Fruit fly (Drosophila melanogaster) whole organism, embryonic: ENCODE measurements around the gene Nthl1.

Source experiments
- Aef1 ChIP-seq: fragments of 200-800 bp; sonication (Bioruptor generic); IDR thresholded peaks from 3 replicates; pipeline ENCODE4 v1.3.6; 2022; ENCODE audit warnings: missing biosample characterization, missing genetic modification characterization
- CG10267 ChIP-seq: fragments of 200-800 bp; sonication (Bioruptor generic); optimal IDR thresholded peaks from 2 replicates; lab custom pipeline; 2018; ENCODE audit warnings: missing biosample characterization, mild to moderate bottlenecking, missing genetic modification characterization, moderate library complexity
- CG11456 ChIP-seq: fragments of 200-800 bp; sonication (Bioruptor generic); IDR thresholded peaks from 3 replicates; pipeline ENCODE4 v1.3.6; 2022; ENCODE audit warnings: missing biosample characterization, missing genetic modification characterization
- CG12071 ChIP-seq: fragments of 200-800 bp; sonication (Bioruptor generic); optimal IDR thresholded peaks from 3 replicates; lab custom pipeline; 2018; ENCODE audit warnings: missing biosample characterization, mild to moderate bottlenecking, missing genetic modification characterization
- CG1233 ChIP-seq: fragments of 200-800 bp; sonication (Bioruptor generic); optimal IDR thresholded peaks from 4 replicates; lab custom pipeline; 2018; ENCODE audit warnings: missing biosample characterization, mild to moderate bottlenecking, missing genetic modification characterization
- CG12769 ChIP-seq: fragments of 200-800 bp; sonication (Bioruptor generic); optimal IDR thresholded peaks from 2 replicates; lab custom pipeline; 2019; ENCODE audit warnings: missing biosample characterization, mild to moderate bottlenecking, missing genetic modification characterization, moderate library complexity
- CG12942 ChIP-seq: fragments of 200-800 bp; sonication (Bioruptor generic); optimal IDR thresholded peaks from 3 replicates; lab custom pipeline; 2016; ENCODE audit warnings: missing biosample characterization, missing genetic modification characterization
- CG13894 ChIP-seq: fragments of 200-800 bp; sonication (Bioruptor generic); optimal IDR thresholded peaks from 3 replicates; lab custom pipeline; 2018; ENCODE audit warnings: missing biosample characterization, mild to moderate bottlenecking, missing genetic modification characterization, moderate library complexity
- CG14050 ChIP-seq: fragments of 200-800 bp; sonication (Bioruptor generic); IDR thresholded peaks from 3 replicates; pipeline ENCODE4 v1.3.6; 2022; ENCODE audit warnings: missing biosample characterization, missing genetic modification characterization
- CG18619 ChIP-seq: fragments of 200-800 bp; sonication (Bioruptor generic); optimal IDR thresholded peaks from 3 replicates; lab custom pipeline; 2017; ENCODE audit warnings: missing biosample characterization, mild to moderate bottlenecking, missing genetic modification characterization
- CG2120 ChIP-seq: fragments of 200-800 bp; sonication (Bioruptor generic); optimal IDR thresholded peaks from 3 replicates; lab custom pipeline; 2016; ENCODE audit warnings: missing biosample characterization, missing genetic modification characterization
- CG2199 ChIP-seq: fragments of 200-800 bp; sonication (Bioruptor generic); IDR thresholded peaks from 3 replicates; pipeline ENCODE4 v1.3.6; 2022; ENCODE audit warnings: missing biosample characterization, missing genetic modification characterization
- CG31441 ChIP-seq: fragments of 200-800 bp; sonication (Bioruptor generic); IDR thresholded peaks from 2 replicates; pipeline ENCODE4 v1.3.6; 2022; ENCODE audit warnings: missing biosample characterization, missing genetic modification characterization
- CG34376 ChIP-seq: fragments of 200-800 bp; sonication (Bioruptor generic); optimal IDR thresholded peaks from 2 replicates; lab custom pipeline; 2018; ENCODE audit warnings: missing biosample characterization, mild to moderate bottlenecking, missing genetic modification characterization
- CG4617 ChIP-seq: fragments of 200-800 bp; sonication (Bioruptor generic); optimal IDR thresholded peaks from 3 replicates; lab custom pipeline; 2016; ENCODE audit warnings: missing biosample characterization, missing genetic modification characterization, borderline replicate concordance
- CG7271 ChIP-seq: fragments of 200-800 bp; sonication (Bioruptor generic); optimal IDR thresholded peaks from 2 replicates; lab custom pipeline; 2018; ENCODE audit warnings: missing biosample characterization, mild to moderate bottlenecking, missing genetic modification characterization, moderate library complexity
- CG7357 ChIP-seq: fragments of 200-800 bp; sonication (Bioruptor generic); IDR thresholded peaks from 3 replicates; pipeline ENCODE4 v1.3.6; 2022; ENCODE audit warnings: missing biosample characterization, missing genetic modification characterization
- CG7745 ChIP-seq: fragments of 200-800 bp; sonication (Bioruptor generic); optimal IDR thresholded peaks from 2 replicates; lab custom pipeline; 2018; ENCODE audit warnings: missing biosample characterization, mild to moderate bottlenecking, missing genetic modification characterization, moderate library complexity
- Drgx ChIP-seq: fragments of 200-800 bp; sonication (Bioruptor generic); IDR thresholded peaks from 2 replicates; pipeline ENCODE4 v1.3.6; 2022; ENCODE audit warnings: missing biosample characterization, missing genetic modification characterization
- Hr3 ChIP-seq: fragments of 200-800 bp; sonication (Bioruptor generic); optimal IDR thresholded peaks from 3 replicates; lab custom pipeline; 2016; ENCODE audit warnings: missing biosample characterization, missing genetic modification characterization
- MBD-R2 ChIP-seq: fragments of 200-800 bp; sonication (Bioruptor generic); IDR thresholded peaks from 2 replicates; pipeline ENCODE4 v1.3.6; 2022; ENCODE audit warnings: missing biosample characterization, missing genetic modification characterization
- Nf-YB ChIP-seq: fragments of 200-800 bp; sonication (Bioruptor generic); optimal IDR thresholded peaks from 3 replicates; lab custom pipeline; 2019; ENCODE audit warnings: missing biosample characterization, mild to moderate bottlenecking, missing genetic modification characterization, moderate library complexity
- Oli ChIP-seq: fragments of 200-800 bp; sonication (Bioruptor generic); optimal IDR thresholded peaks from 2 replicates; lab custom pipeline; 2018; ENCODE audit warnings: missing biosample characterization, mild to moderate bottlenecking, missing genetic modification characterization, moderate library complexity
- Sox100B ChIP-seq: fragments of 200-800 bp; sonication (Bioruptor generic); optimal IDR thresholded peaks from 3 replicates; lab custom pipeline; 2018; ENCODE audit warnings: missing biosample characterization, mild to moderate bottlenecking, missing genetic modification characterization
- YL-1 ChIP-seq: fragments of 200-800 bp; sonication (Bioruptor generic); optimal IDR thresholded peaks from 3 replicates; lab custom pipeline; 2017; ENCODE audit warnings: missing biosample characterization, mild to moderate bottlenecking, missing genetic modification characterization
- bigmax ChIP-seq: fragments of 200-800 bp; sonication (Bioruptor generic); optimal IDR thresholded peaks from 2 replicates; lab custom pipeline; 2018; ENCODE audit warnings: missing biosample characterization, mild to moderate bottlenecking, missing genetic modification characterization
- bsh ChIP-seq, 2 experiments: fragments of 200-800 bp; sonication (Bioruptor generic); optimal IDR thresholded peaks; 2 replicates each; lab custom pipeline; 2017 to 2018; ENCODE audit warnings: mild to moderate bottlenecking in 2 of 2, missing biosample characterization in 2 of 2, missing genetic modification characterization in 2 of 2, moderate library complexity in 1 of 2
- caup ChIP-seq: fragments of 200-800 bp; sonication (Bioruptor generic); optimal IDR thresholded peaks from 3 replicates; lab custom pipeline; 2017; ENCODE audit warnings: missing biosample characterization, mild to moderate bottlenecking, missing genetic modification characterization, moderate library complexity; ENCODE audit not compliant: severe bottlenecking
- da ChIP-seq: fragments of 200-800 bp; sonication (Bioruptor generic); optimal IDR thresholded peaks from 2 replicates; lab custom pipeline; 2016; ENCODE audit warnings: missing biosample characterization, missing genetic modification characterization
- fd3F ChIP-seq: fragments of 200-800 bp; sonication (Bioruptor generic); optimal IDR thresholded peaks from 2 replicates; lab custom pipeline; 2018; ENCODE audit warnings: missing biosample characterization, mild to moderate bottlenecking, missing genetic modification characterization, moderate library complexity
- gsb-n ChIP-seq: fragments of 200-800 bp; sonication (Bioruptor generic); optimal IDR thresholded peaks from 3 replicates; lab custom pipeline; 2018; ENCODE audit warnings: missing biosample characterization, mild to moderate bottlenecking, missing genetic modification characterization
- ham ChIP-seq: fragments of 200-800 bp; sonication (Bioruptor generic); IDR thresholded peaks from 2 replicates; pipeline ENCODE4 v1.3.6; 2022; ENCODE audit warnings: missing biosample characterization, missing genetic modification characterization
- jing ChIP-seq: fragments of 200-800 bp; sonication (Bioruptor generic); optimal IDR thresholded peaks from 2 replicates; lab custom pipeline; 2018; ENCODE audit warnings: missing biosample characterization, mild to moderate bottlenecking, missing genetic modification characterization
- jumu ChIP-seq: fragments of 200-800 bp; sonication (Bioruptor generic); optimal IDR thresholded peaks from 3 replicates; lab custom pipeline; 2016; ENCODE audit warnings: missing biosample characterization, missing genetic modification characterization
- knrl ChIP-seq: fragments of 200-800 bp; sonication (Bioruptor generic); IDR thresholded peaks from 3 replicates; pipeline ENCODE4 v1.3.6; 2022; ENCODE audit warnings: missing biosample characterization, missing genetic modification characterization; ENCODE audit not compliant: partially characterized antibody
- lab ChIP-seq: fragments of 200-800 bp; sonication (Bioruptor generic); optimal IDR thresholded peaks from 3 replicates; lab custom pipeline; 2017; ENCODE audit warnings: missing biosample characterization, missing genetic modification characterization, mild to moderate bottlenecking, moderate library complexity, missing genetic modification reagents
- mld ChIP-seq: fragments of 200-800 bp; sonication (Bioruptor generic); IDR thresholded peaks from 3 replicates; pipeline ENCODE4 v1.3.6; 2022; ENCODE audit warnings: missing biosample characterization, missing genetic modification characterization; ENCODE audit not compliant: partially characterized antibody
- odd ChIP-seq: fragments of 200-800 bp; sonication (Bioruptor generic); optimal IDR thresholded peaks from 2 replicates; lab custom pipeline; 2017; ENCODE audit warnings: missing biosample characterization, mild to moderate bottlenecking, missing genetic modification characterization
- pb ChIP-seq: fragments of 200-800 bp; sonication (Bioruptor generic); optimal IDR thresholded peaks from 3 replicates; lab custom pipeline; 2016; ENCODE audit warnings: missing biosample characterization, missing genetic modification characterization
- pfk ChIP-seq: fragments of 200-800 bp; sonication (Bioruptor generic); optimal IDR thresholded peaks from 2 replicates; lab custom pipeline; 2018; ENCODE audit warnings: missing biosample characterization, mild to moderate bottlenecking, missing genetic modification characterization, moderate library complexity
- pho ChIP-seq: fragments of 200-800 bp; sonication (Bioruptor generic); optimal IDR thresholded peaks from 2 replicates; lab custom pipeline; 2016; ENCODE audit warnings: missing biosample characterization, missing genetic modification characterization
- pita ChIP-seq: fragments of 200-800 bp; sonication (Bioruptor generic); optimal IDR thresholded peaks from 2 replicates; lab custom pipeline; 2017; ENCODE audit warnings: missing biosample characterization, mild to moderate bottlenecking, missing genetic modification characterization
- slp2 ChIP-seq: fragments of 200-800 bp; sonication (Bioruptor generic); optimal IDR thresholded peaks from 2 replicates; lab custom pipeline; 2016; ENCODE audit warnings: missing biosample characterization, missing genetic modification characterization
- tin ChIP-seq: fragments of 200-800 bp; sonication (Bioruptor generic); optimal IDR thresholded peaks from 3 replicates; lab custom pipeline; 2016; ENCODE audit warnings: missing biosample characterization, missing genetic modification characterization
- tll ChIP-seq, 2 experiments: fragments of 200-800 bp in 1 of 2; fragments of >200 bp in 1 of 2; sonication (Bioruptor generic) in 1 of 2; optimal IDR thresholded peaks; 2 replicates each; lab custom pipeline; 2017 to 2019; ENCODE audit warnings: missing biosample characterization in 2 of 2, missing genetic modification characterization in 2 of 2, mild to moderate bottlenecking in 1 of 2, moderate library complexity in 1 of 2
- trh ChIP-seq: fragments of 200-800 bp; sonication (Bioruptor generic); optimal IDR thresholded peaks from 2 replicates; lab custom pipeline; 2016; ENCODE audit warnings: missing biosample characterization, missing genetic modification characterization
- z ChIP-seq: fragments of 200-800 bp; sonication (Bioruptor generic); IDR thresholded peaks from 3 replicates; pipeline ENCODE4 v1.3.6; 2022; ENCODE audit warnings: missing biosample characterization, missing genetic modification characterization
- zfh1 ChIP-seq: fragments of 200-800 bp; sonication (Bioruptor generic); IDR thresholded peaks from 3 replicates; pipeline ENCODE4 v1.3.6; 2022; ENCODE audit warnings: missing biosample characterization, missing genetic modification characterization

The Nthl1 gene

DNA sequence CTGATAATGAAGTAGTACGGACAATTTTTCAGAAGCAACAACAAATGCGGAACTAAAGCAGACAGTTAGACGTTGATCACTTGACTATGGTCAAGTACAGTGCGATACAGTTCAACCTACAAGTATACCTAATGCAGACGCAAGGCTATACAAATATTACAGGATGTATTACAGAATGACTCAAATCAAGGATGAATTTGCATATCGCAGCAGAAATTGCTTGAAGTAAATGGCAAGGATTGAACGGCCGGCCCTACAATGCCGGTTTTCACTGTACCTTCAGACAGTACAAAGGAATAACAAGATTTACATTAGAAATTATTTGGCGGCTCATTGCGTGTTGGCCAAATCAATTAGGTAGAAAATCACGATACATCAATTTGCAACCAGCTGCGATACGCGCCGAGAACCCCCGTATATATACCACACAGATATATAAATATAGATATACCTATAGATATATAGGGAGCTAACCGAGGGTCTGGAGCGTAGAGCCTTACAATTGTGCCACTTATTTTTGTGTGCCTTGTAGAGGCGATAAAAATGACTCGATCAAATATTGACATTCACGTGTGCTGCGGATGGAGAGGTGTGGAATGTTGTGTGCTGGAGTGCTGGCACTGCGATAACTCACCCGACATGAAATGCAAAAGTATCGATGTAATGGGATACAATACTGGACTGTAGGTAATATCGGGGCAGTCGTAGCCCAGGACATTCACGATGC, 46.1 kb downstream of the Nthl1 start (continued):
- peak; percentile 87 for TF ChIP-seq CG2120 (GFP tag; lab: Kevin White, UChicago)
- peak; percentile 54; the same call in 2 of the 3 replicates for TF ChIP-seq Aef1 (GFP tag; lab: Robert Waterston, UW)
- TF ChIP-seq fd3F (GFP tag; lab: Kevin White, UChicago), result peak; percentile 26
- TF ChIP-seq bigmax (GFP tag; lab: Kevin White, UChicago), result no peak
- TF ChIP-seq CG11456 (GFP tag; lab: Robert Waterston, UW), result no peak; the same call in 2 of the 3 replicates
- peak; percentile 16 for TF ChIP-seq CG12942 (GFP tag; lab: Kevin White, UChicago)
- no peak for TF ChIP-seq trh (GFP tag; lab: Kevin White, UChicago)
- no peak for TF ChIP-seq pb (GFP tag; lab: Kevin White, UChicago)
- peak; percentile 41 for TF ChIP-seq tin (GFP tag; lab: Kevin White, UChicago)
- TF ChIP-seq gsb-n (tag; lab: Kevin White, UChicago), result no peak
- TF ChIP-seq pfk (GFP tag; lab: Kevin White, UChicago), result no peak
- TF ChIP-seq Nf-YB, result no peak
- TF ChIP-seq pho (GFP tag; lab: Kevin White, UChicago), result peak; percentile 70
- TF ChIP-seq CG13894 (tag; lab: Kevin White, UChicago), result peak; percentile 59
- no peak for TF ChIP-seq CG1233 (GFP tag; lab: Kevin White, UChicago)
- peak; percentile 38 for TF ChIP-seq Oli
- no peak for TF ChIP-seq CG4617 (GFP tag; lab: Kevin White, UChicago)
- 0 out of 2 replicates have a peak, but pooled peaks have one; percentile 6 for TF ChIP-seq Drgx (GFP tag; lab: Robert Waterston, UW)
- TF ChIP-seq jumu, result peak; percentile 55
- peak; percentile 12 for TF ChIP-seq odd
- no peak for TF ChIP-seq pita (GFP tag; lab: Kevin White, UChicago)
- peak; percentile 45 for TF ChIP-seq Sox100B (GFP tag; lab: Kevin White, UChicago)
- no peak for TF ChIP-seq CG2199
- no peak for TF ChIP-seq slp2
- TF ChIP-seq Hr3 (GFP tag; lab: Kevin White, UChicago), result peak; percentile 25
- TF ChIP-seq jing (GFP tag; lab: Kevin White, UChicago), result no peak
- TF ChIP-seq CG14050, result peak; percentile 21; the same call in 1 of the 3 replicates
- TF ChIP-seq CG12769 (tag; lab: Kevin White, UChicago), result peak; percentile 86
- TF ChIP-seq z (GFP tag; lab: Robert Waterston, UW), result no peak
- peak; percentile 60; the same call in 2 of the 3 replicates for TF ChIP-seq CG7357 (GFP tag; lab: Robert Waterston, UW)
- TF ChIP-seq CG12071 (GFP tag; lab: Kevin White, UChicago), result no peak
- TF ChIP-seq MBD-R2 (GFP tag; lab: Robert Waterston, UW), result peak; percentile 50; the same call in 1 of the 2 replicates
- no peak for TF ChIP-seq mld (GFP tag; lab: Robert Waterston, UW)
- peak in 1 of 2 experiments; percentile 22 for TF ChIP-seq bsh (GFP tag; optimal IDR thresholded peaks at IDR 0.05; lab: Kevin White, UChicago)
- no peak for TF ChIP-seq tll (GFP tag; optimal IDR thresholded peaks at IDR 0.05; lab: Kevin White, UChicago)
- TF ChIP-seq CG7745 (tag; lab: Kevin White, UChicago), result no peak
- TF ChIP-seq CG7271 (tag; lab: Kevin White, UChicago), result no peak
- no peak for TF ChIP-seq knrl (GFP tag; lab: Robert Waterston, UW)
- TF ChIP-seq YL-1 (GFP tag; lab: Kevin White, UChicago), result no peak
- TF ChIP-seq zfh1 (GFP tag; lab: Robert Waterston, UW), result peak; percentile 52; the same call in 1 of the 3 replicates
- no peak for TF ChIP-seq CG34376 (GFP tag; lab: Kevin White, UChicago)
- no peak for TF ChIP-seq CG10267
- TF ChIP-seq CG18619, result peak; percentile 40
- 0 out of 2 replicates have a peak, but pooled peaks have one; percentile 19 for TF ChIP-seq ham (GFP tag; lab: Robert Waterston, UW)
- peak; percentile 46 for TF ChIP-seq caup
- TF ChIP-seq lab (GFP tag; lab: Kevin White, UChicago), result peak; percentile 86
- no peak for TF ChIP-seq da (GFP tag; lab: Kevin White, UChicago)
- TF ChIP-seq CG31441 (GFP tag; lab: Robert Waterston, UW), result peak; percentile 40; the same call in 1 of the 2 replicates
